Fruit fly (Drosophila melanogaster): ENCODE data around the gene CREG.

dm6 chr3R:17379051-17379450 is 15.4 kb downstream of the CREG start:
- TF ChIP-seq CG34406 (GFP tag; optimal IDR thresholded peaks at IDR 0.05): no peak
- TF ChIP-seq Eip78C (GFP tag): no peak
- TF ChIP-seq Blimp-1 (GFP tag; optimal IDR thresholded peaks at IDR 0.05): no peak
- TF ChIP-seq cyc (GFP tag; optimal IDR thresholded peaks at IDR 0.05): no peak
- TF ChIP-seq fkh (GFP tag; optimal IDR thresholded peaks at IDR 0.05): no peak
